Fruit fly (Drosophila melanogaster): ENCODE measurements around the gene Cen.

The Cen gene

DNA sequence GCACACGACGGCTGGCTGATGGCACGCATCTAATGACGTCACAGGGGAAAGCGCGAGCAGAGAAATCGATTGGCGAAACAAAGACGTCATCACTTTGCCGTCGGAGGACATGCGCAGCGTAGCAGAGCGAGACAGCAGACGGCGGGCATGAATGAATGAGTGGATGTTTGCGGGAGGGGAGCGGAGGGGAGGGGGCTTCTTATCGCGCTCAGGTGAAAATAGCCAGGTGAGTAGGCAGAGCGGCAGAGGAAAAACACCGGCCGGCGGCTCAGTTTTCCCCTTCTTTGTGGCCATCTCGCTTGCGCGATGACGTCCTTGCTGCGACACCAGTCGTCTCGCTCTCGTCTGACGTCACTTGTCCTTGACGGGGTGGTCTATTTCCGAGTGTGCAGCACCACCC lies 38.4 kb upstream of the Cen start:
- TF ChIP-seq ftz-f1 (GFP tag; optimal IDR thresholded peaks at IDR 0.05) (peak; percentile 13), Dip3 (GFP tag; optimal IDR thresholded peaks at IDR 0.05) (no peak), tgo (GFP tag; IDR thresholded peaks at IDR 0.05) (no peak), Doc2 (GFP tag; IDR thresholded peaks at IDR 0.05) (no peak), CG18599 (GFP tag; optimal IDR thresholded peaks at IDR 0.05) (peak; percentile 1), CG11504 (tag; optimal IDR thresholded peaks at IDR 0.05) (no peak), Hr39 (optimal IDR thresholded peaks at IDR 0.05) (peak; percentile 11), sens (GFP tag) (peak; percentile 69), p53 (GFP tag; optimal IDR thresholded peaks at IDR 0.05) (no peak), CG13624 (GFP tag; optimal IDR thresholded peaks at IDR 0.05) (no peak), Dll (GFP tag; IDR thresholded peaks at IDR 0.05; ENCODE audit: partially characterized antibody) (no peak), CG17385 (GFP tag; optimal IDR thresholded peaks at IDR 0.05) (no peak), da (GFP tag; optimal IDR thresholded peaks at IDR 0.05) (no peak), gcm (GFP tag; optimal IDR thresholded peaks at IDR 0.05) (no peak), bcd (GFP tag; optimal IDR thresholded peaks at IDR 0.05) (no peak), CG17829 (tag; optimal IDR thresholded peaks at IDR 0.05) (no peak), Atf-2 (GFP tag; optimal IDR thresholded peaks at IDR 0.05) (no peak), gfzf (GFP tag; optimal IDR thresholded peaks at IDR 0.05) (no peak), Adf1 (GFP tag; IDR thresholded peaks at IDR 0.05) (peak; percentile 73), zfh1 (GFP tag; IDR thresholded peaks at IDR 0.05) (no peak), Dp (GFP tag; optimal IDR thresholded peaks at IDR 0.05) (no peak), chm (GFP tag; IDR thresholded peaks at IDR 0.05) (no peak), BtbVII (GFP tag; optimal IDR thresholded peaks at IDR 0.05) (peak; percentile 96), Med (GFP tag) (peak; percentile 69), CG1233 (GFP tag; optimal IDR thresholded peaks at IDR 0.05) (no peak), CG7928 (GFP tag; optimal IDR thresholded peaks at IDR 0.05) (no peak), pho (GFP tag; optimal IDR thresholded peaks at IDR 0.05) (no peak), CG34422 (GFP tag; IDR thresholded peaks at IDR 0.05) (peak; percentile 45; the same call in 1 of the 3 replicates), Xbp1 (GFP tag; optimal IDR thresholded peaks at IDR 0.05) (no peak), CG10147 (GFP tag; optimal IDR thresholded peaks at IDR 0.05) (no peak), Atf3 (GFP tag; optimal IDR thresholded peaks at IDR 0.05) (no peak), Mad (GFP tag; optimal IDR thresholded peaks at IDR 0.05) (no peak), peb (GFP tag; IDR thresholded peaks at IDR 0.05) (no peak), ewg (GFP tag; optimal IDR thresholded peaks at IDR 0.05) (peak; percentile 98), scrt (GFP tag; optimal IDR thresholded peaks at IDR 0.05) (peak; percentile 26), CG10321 (GFP tag; IDR thresholded peaks at IDR 0.05) (peak; percentile 89), CG4328 (GFP tag; optimal IDR thresholded peaks at IDR 0.05) (no peak), nerfin-1 (tag; optimal IDR thresholded peaks at IDR 0.05) (no peak), CG1832 (GFP tag; optimal IDR thresholded peaks at IDR 0.05) (peak; percentile 60), croc (GFP tag; conservative IDR thresholded peaks at IDR 0.05) (no peak), CG5180 (GFP tag; optimal IDR thresholded peaks at IDR 0.05) (no peak), Lim3 (GFP tag; IDR thresholded peaks at IDR 0.05) (no peak), so (GFP tag; IDR thresholded peaks at IDR 0.05) (no peak), Deaf1 (tag; optimal IDR thresholded peaks at IDR 0.05) (peak; percentile 61), prd (optimal IDR thresholded peaks at IDR 0.05) (no peak), prd (GFP tag; IDR thresholded peaks at IDR 0.05) (no peak), lmd (GFP tag; IDR thresholded peaks at IDR 0.05) (no peak), Oli (tag; optimal IDR thresholded peaks at IDR 0.05) (no peak), CG1024 (GFP tag; IDR thresholded peaks at IDR 0.05) (no peak), crol (GFP tag; IDR thresholded peaks at IDR 0.05) (peak; percentile 88), gcm2 (GFP tag; optimal IDR thresholded peaks at IDR 0.05) (no peak), Bgb (GFP tag; IDR thresholded peaks at IDR 0.05; ENCODE audit: partially characterized antibody) (0 out of 2 replicates have a peak, but pooled peaks have one; percentile 8), cwo (GFP tag; optimal IDR thresholded peaks at IDR 0.05) (no peak)

Measured in whole organism, embryonic.